Fruit fly (Drosophila melanogaster): Measurements from ENCODE around the gene CG13893.

CG13893 gene

dm6 chr3L:603847-604550, at the start of gene CG13893:
Gene CG13893 (minus strand): TSS chr3L:604008.
- TF ChIP-seq CG17806 (tag; optimal IDR thresholded peaks at IDR 0.05) (no peak), Ets98B (GFP tag; IDR thresholded peaks at IDR 0.05) (peak; percentile 69), EcR (GFP tag; optimal IDR thresholded peaks at IDR 0.05) (no peak), CG14655 (GFP tag; optimal IDR thresholded peaks at IDR 0.05) (no peak), CG12605 (GFP tag; IDR thresholded peaks at IDR 0.05) (0 out of 2 replicates have a peak, but pooled peaks have one; percentile 35), CG34367 (tag; optimal IDR thresholded peaks at IDR 0.05) (no peak), Pif1A (GFP tag; optimal IDR thresholded peaks at IDR 0.05) (peak; percentile 8), Snoo (tag; optimal IDR thresholded peaks at IDR 0.05) (peak; percentile 29), D1 (tag; optimal IDR thresholded peaks at IDR 0.05) (no peak), CG32121 (GFP tag; IDR thresholded peaks at IDR 0.05) (peak; percentile 53), CG8301 (tag; optimal IDR thresholded peaks at IDR 0.05) (peak; percentile 7), rn (GFP tag; IDR thresholded peaks at IDR 0.05) (no peak), Pif1B (GFP tag; optimal IDR thresholded peaks at IDR 0.05) (peak; percentile 69), CG10348 (GFP tag; IDR thresholded peaks at IDR 0.05) (no peak), gl (tag; optimal IDR thresholded peaks at IDR 0.05) (peak; percentile 54), CG13204 (GFP tag; optimal IDR thresholded peaks at IDR 0.05) (no peak), CG8159 (tag; optimal IDR thresholded peaks at IDR 0.05) (no peak), CG9948 (tag; optimal IDR thresholded peaks at IDR 0.05) (no peak), fd96Ca (GFP tag; IDR thresholded peaks at IDR 0.05) (peak; percentile 29; the same call in 1 of the 3 replicates), CG15710 (tag; optimal IDR thresholded peaks at IDR 0.05) (no peak), CG4496 (GFP tag; IDR thresholded peaks at IDR 0.05) (peak; percentile 57; the same call in 1 of the 3 replicates)

- no peak for TF ChIP-seq CG34367 (tag; optimal IDR thresholded peaks at IDR 0.05)
- TF ChIP-seq CG32121 (GFP tag; IDR thresholded peaks at IDR 0.05), result no peak
- no peak for TF ChIP-seq D1 (tag; optimal IDR thresholded peaks at IDR 0.05)
- TF ChIP-seq Snoo (tag; optimal IDR thresholded peaks at IDR 0.05), result no peak
- peak; percentile 19 for TF ChIP-seq EcR (GFP tag; optimal IDR thresholded peaks at IDR 0.05)
- TF ChIP-seq fd96Ca (GFP tag; IDR thresholded peaks at IDR 0.05), result no peak
Observed at dm6 chr3L:652637-653036, 48.8 kb upstream of the CG13893 start, which contains the start of gene CG3402. Gene CG3402 (minus strand): TSS chr3L:652881.

DNA sequence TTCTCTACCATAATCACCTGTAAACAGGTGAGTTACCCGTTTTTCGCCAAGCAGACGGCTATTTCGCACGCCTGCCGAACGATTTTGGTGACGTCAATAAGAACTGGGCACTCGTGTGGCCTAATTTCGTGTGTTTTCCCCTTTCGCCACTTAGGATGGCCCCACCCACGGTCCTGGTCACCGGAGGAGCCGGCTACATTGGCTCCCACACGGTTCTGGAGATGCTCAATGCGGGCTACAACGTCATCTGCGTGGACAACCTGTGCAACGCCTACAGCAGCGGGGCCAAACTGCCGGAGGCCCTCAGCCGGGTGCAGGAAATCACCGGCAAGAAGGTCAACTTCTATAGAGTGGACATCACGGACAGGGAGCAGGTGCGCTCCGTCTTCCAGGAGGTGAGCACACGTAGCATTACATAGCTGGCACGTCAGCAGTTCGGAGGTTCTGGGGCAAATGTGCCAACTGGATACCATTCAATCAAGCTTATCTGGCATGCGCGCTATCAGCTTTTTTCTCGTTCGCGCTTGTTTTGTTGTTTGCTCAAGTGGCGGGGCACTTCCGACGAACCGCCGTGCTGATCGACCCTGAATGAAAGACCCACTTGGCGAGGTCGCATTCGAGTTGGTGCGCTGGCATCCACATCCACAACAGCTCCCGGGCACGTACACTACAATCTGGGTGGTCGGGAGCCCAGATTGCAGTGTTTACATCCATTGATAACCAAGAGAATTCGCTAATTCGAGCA, 45.4 kb upstream of the CG13893 start:
- no peak for TF ChIP-seq CG12605 (GFP tag; IDR thresholded peaks at IDR 0.05)
- TF ChIP-seq Ets98B (GFP tag; IDR thresholded peaks at IDR 0.05), result no peak
- TF ChIP-seq Pif1B (GFP tag; optimal IDR thresholded peaks at IDR 0.05), result no peak
- TF ChIP-seq rn (GFP tag; IDR thresholded peaks at IDR 0.05), result no peak
- no peak for TF ChIP-seq CG34367 (tag; optimal IDR thresholded peaks at IDR 0.05)
- no peak for TF ChIP-seq Pif1A (GFP tag; optimal IDR thresholded peaks at IDR 0.05)
- no peak for TF ChIP-seq gl (tag; optimal IDR thresholded peaks at IDR 0.05)
- no peak for TF ChIP-seq CG9948 (tag; optimal IDR thresholded peaks at IDR 0.05)
- TF ChIP-seq CG13204 (GFP tag; optimal IDR thresholded peaks at IDR 0.05), result no peak

DNA sequence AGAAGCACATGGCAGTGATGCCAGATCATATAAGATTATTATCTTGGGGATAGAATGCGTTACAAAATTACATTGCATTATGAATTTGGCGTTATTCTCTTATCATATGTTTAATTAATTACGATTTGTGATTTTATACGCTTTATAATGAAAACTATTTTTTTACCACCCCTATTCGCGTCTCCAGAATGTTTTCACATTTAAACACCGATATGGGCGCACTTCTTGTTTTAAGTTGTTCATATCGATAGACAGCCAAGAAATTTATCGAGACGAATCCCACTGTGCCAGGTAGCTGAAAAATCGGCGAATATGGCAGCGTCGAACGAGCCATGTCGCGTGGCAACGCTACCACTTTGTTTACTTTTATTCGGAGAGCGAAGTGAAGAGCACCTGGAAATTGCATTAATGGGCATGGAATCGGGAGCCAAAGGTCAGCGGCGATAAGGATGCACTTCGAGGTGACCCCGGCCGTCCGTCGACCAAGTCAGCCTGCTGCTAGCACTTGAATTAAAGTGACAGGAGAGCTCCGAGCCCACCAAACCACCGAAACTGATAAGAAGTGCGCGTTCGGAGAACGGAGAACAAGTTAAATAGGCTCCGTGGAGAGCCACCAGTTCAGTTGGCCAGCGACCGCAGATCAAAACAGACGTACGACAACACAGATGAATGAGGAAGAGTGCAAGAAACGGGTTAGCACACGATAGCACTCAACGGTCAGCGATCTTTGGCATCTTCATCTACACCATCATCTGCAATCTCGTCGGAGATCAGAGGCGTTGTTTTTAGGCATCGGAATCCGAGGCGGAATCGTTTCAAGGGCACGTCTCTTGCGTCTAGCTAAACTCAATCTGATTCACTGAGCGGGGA, 44.6 kb upstream of the CG13893 start, which contains the start of gene Gale:
Gene Gale (plus strand): TSS at position 401 of the 870 bp plus-strand sequence.
- TF ChIP-seq EcR (GFP tag; optimal IDR thresholded peaks at IDR 0.05) (peak; percentile 95), Snoo (tag; optimal IDR thresholded peaks at IDR 0.05) (no peak), CG17806 (tag; optimal IDR thresholded peaks at IDR 0.05) (no peak), CG9948 (tag; optimal IDR thresholded peaks at IDR 0.05) (no peak), Ets98B (GFP tag; IDR thresholded peaks at IDR 0.05) (peak; percentile 42; the same call in 1 of the 2 replicates), CG13204 (GFP tag; optimal IDR thresholded peaks at IDR 0.05) (no peak), CG15710 (tag; optimal IDR thresholded peaks at IDR 0.05) (no peak), CG8159 (tag; optimal IDR thresholded peaks at IDR 0.05) (peak; percentile 13), CG12605 (GFP tag; IDR thresholded peaks at IDR 0.05) (no peak; the same call in 1 of the 2 replicates), CG32121 (GFP tag; IDR thresholded peaks at IDR 0.05) (peak; percentile 49; the same call in 1 of the 2 replicates), rn (GFP tag; IDR thresholded peaks at IDR 0.05) (no peak), D1 (tag; optimal IDR thresholded peaks at IDR 0.05) (no peak), gl (tag; optimal IDR thresholded peaks at IDR 0.05) (no peak), CG14655 (GFP tag; optimal IDR thresholded peaks at IDR 0.05) (no peak), fd96Ca (GFP tag; IDR thresholded peaks at IDR 0.05) (no peak), CG4496 (GFP tag; IDR thresholded peaks at IDR 0.05) (no peak)

- TF ChIP-seq rn (GFP tag; IDR thresholded peaks at IDR 0.05), result no peak
- TF ChIP-seq CG34367 (tag; optimal IDR thresholded peaks at IDR 0.05), result no peak
- TF ChIP-seq CG8159 (tag; optimal IDR thresholded peaks at IDR 0.05), result no peak
- no peak for TF ChIP-seq fd96Ca (GFP tag; IDR thresholded peaks at IDR 0.05)
- no peak for TF ChIP-seq CG13204 (GFP tag; optimal IDR thresholded peaks at IDR 0.05)
- no peak for TF ChIP-seq CG4496 (GFP tag; IDR thresholded peaks at IDR 0.05)
- TF ChIP-seq CG12605 (GFP tag; IDR thresholded peaks at IDR 0.05), result no peak
- TF ChIP-seq CG15710 (tag; optimal IDR thresholded peaks at IDR 0.05), result no peak
- no peak for TF ChIP-seq Pif1A (GFP tag; optimal IDR thresholded peaks at IDR 0.05)
- TF ChIP-seq Pif1B (GFP tag; optimal IDR thresholded peaks at IDR 0.05), result no peak
- no peak for TF ChIP-seq Snoo (tag; optimal IDR thresholded peaks at IDR 0.05)
- TF ChIP-seq CG9948 (tag; optimal IDR thresholded peaks at IDR 0.05), result no peak
- no peak for TF ChIP-seq Ets98B (GFP tag; IDR thresholded peaks at IDR 0.05)
- TF ChIP-seq CG32121 (GFP tag; IDR thresholded peaks at IDR 0.05), result no peak
- TF ChIP-seq CG8301 (tag; optimal IDR thresholded peaks at IDR 0.05), result no peak
- TF ChIP-seq CG10348 (GFP tag; IDR thresholded peaks at IDR 0.05), result no peak
- no peak for TF ChIP-seq D1 (tag; optimal IDR thresholded peaks at IDR 0.05)
- TF ChIP-seq CG14655 (GFP tag; optimal IDR thresholded peaks at IDR 0.05), result no peak
- no peak for TF ChIP-seq EcR (GFP tag; optimal IDR thresholded peaks at IDR 0.05)
- TF ChIP-seq gl (tag; optimal IDR thresholded peaks at IDR 0.05), result no peak
Observed at dm6 chr3L:647529-647928, 43.7 kb upstream of the CG13893 start.
